Worm (Caenorhabditis elegans) whole organism, mixed stage, embryonic: ENCODE data around the gene R07E5.11.

Source experiments
- ceh-83 ChIP-seq: fragments of 200-800 bp; sonication (Bioruptor generic); optimal IDR thresholded peaks from 2 replicates; lab custom pipeline; 2018; ENCODE audit warnings: mild to moderate bottlenecking, missing genetic modification characterization, missing compliant biosample characterization
- elt-1 ChIP-seq: sonication (generic microtip); optimal IDR thresholded peaks from 2 replicates; lab custom pipeline; 2017; ENCODE audit warnings: missing genetic modification characterization, mild to moderate bottlenecking, missing compliant biosample characterization, antibody characterized with exemption, moderate library complexity, borderline replicate concordance; ENCODE audit not compliant: insufficient read depth
- nhr-237 ChIP-seq: fragments of 150-350 bp; optimal IDR thresholded peaks from 2 replicates; lab custom pipeline; 2014; ENCODE audit warnings: missing biosample characterization, missing genetic modification characterization

ce11 chrIII:4454919-4455318, 39.9 kb upstream of the R07E5.11 start:
- TF ChIP-seq ceh-83 (GFP tag; lab: Kevin White, UChicago) (no peak), elt-1 (tag; lab: Kevin White, UChicago) (no peak), nhr-237 (tag; lab: Kevin White, UChicago) (no peak)
